Worm (Caenorhabditis elegans): Measurements from ENCODE around the gene let-19.

DNA sequence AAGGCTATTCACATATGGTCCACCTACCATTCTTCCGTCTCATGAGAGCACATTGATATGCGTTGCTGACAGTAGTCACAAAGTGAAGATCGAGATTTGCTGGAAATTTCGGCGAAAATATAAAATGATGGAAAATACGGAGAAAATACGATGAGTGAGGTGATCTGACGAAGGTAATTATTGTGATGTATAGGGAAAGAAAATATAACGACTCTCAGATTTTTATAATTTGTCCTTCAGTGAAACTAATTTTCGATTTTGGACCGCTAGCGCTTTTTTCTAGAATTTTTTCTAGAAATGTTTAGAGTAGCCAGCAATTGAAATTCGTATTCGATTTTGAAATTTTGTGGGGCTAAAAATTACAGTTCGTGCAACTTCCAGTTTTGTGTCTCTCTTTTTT is 58.4 kb downstream of the let-19 start, which contains the start of gene F46C5.2:
- TF ChIP-seq elt-1 (tag; optimal IDR thresholded peaks at IDR 0.05; ENCODE audit: borderline replicate concordance, insufficient read depth) (no peak), nhr-28 (tag; optimal IDR thresholded peaks at IDR 0.05) (no peak), unc-62 (GFP tag; optimal IDR thresholded peaks at IDR 0.05) (no peak), snpc-4 (tag; optimal IDR thresholded peaks at IDR 0.05) (no peak), sptf-1 (tag; optimal IDR thresholded peaks at IDR 0.05) (no peak), nhr-237 (tag; optimal IDR thresholded peaks at IDR 0.05) (no peak), zip-8 (tag; optimal IDR thresholded peaks at IDR 0.05) (no peak), ceh-83 (GFP tag; optimal IDR thresholded peaks at IDR 0.05) (no peak), nhr-76 (tag; optimal IDR thresholded peaks at IDR 0.05) (no peak), ztf-11 (tag; optimal IDR thresholded peaks at IDR 0.05) (no peak), ham-2 (GFP tag; optimal IDR thresholded peaks at IDR 0.05) (no peak), ces-1 (GFP tag; optimal IDR thresholded peaks at IDR 0.05) (no peak)

Measured in whole organism, mixed stage, embryonic.